ENCODE assay signal across 3 fruit fly cellular contexts in the genomic region with DNA sequence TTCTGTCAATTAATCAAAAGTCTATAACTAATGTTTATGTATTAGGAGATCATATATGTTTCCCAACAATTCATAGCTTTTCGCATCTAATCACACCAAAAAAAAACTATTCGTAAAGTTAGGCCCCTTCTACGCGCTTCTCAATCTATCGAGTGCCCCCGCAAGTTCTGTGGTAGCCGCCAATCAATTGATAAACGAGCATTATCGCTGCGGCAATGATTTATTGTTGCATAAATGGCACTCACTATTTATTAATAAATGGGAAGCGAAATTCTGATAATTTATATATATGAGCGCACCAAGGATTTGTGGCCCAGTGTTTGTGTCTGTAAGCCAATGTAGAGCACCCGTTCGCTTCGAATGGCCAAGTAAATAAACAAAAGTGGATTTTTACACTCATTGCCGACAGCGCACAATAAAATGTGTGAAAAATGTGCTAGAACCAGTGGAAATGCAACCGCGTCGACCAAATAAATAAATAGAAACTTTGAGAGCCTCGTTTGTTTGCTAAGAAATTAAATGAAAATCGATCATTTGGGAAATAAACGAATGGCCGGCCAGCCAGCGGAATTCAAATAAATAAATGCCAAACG.
TF ChIP-seq lines count a peak whose summit lies in the region.

No protein-coding gene starts in this region.

- TF ChIP-seq CTCF in whole organism, embryonic (GFP tag; optimal IDR thresholded peaks at IDR 0.05; lab: Kevin White, UChicago): no peak

TF ChIP-seq in whole organism, adult, 20 proteins besides CTCF, POLR2A, EP300 and RAD21:
- TF ChIP-seq kay (GFP tag; lab: Kevin White, UChicago; ENCODE audit: borderline replicate concordance) (peak; percentile 72), cnc (optimal IDR thresholded peaks at IDR 0.05; lab: Kevin White, UChicago) (no peak), cic (GFP tag; optimal IDR thresholded peaks at IDR 0.05; lab: Kevin White, UChicago) (peak; percentile 52)

TF ChIP-seq in whole organism, embryonic, 481 proteins besides CTCF, POLR2A, EP300 and RAD21 (continues in another document):
- TF ChIP-seq CG3065 (GFP tag; optimal IDR thresholded peaks at IDR 0.05; lab: Kevin White, UChicago) (no peak), Med (GFP tag; lab: Kevin White, UChicago) (peak; percentile 36), CG10959 (GFP tag; IDR thresholded peaks at IDR 0.05; lab: Robert Waterston, UW) (no peak), CG30431 (GFP tag; optimal IDR thresholded peaks at IDR 0.05; lab: Kevin White, UChicago) (no peak), insv (GFP tag; optimal IDR thresholded peaks at IDR 0.05; lab: Kevin White, UChicago) (no peak), fd64A (GFP tag; optimal IDR thresholded peaks at IDR 0.05; lab: Kevin White, UChicago) (peak; percentile 67), Hey (tag; optimal IDR thresholded peaks at IDR 0.05; lab: Kevin White, UChicago) (no peak), grau (tag; optimal IDR thresholded peaks at IDR 0.05; lab: Kevin White, UChicago) (no peak), Asciz (GFP tag; optimal IDR thresholded peaks at IDR 0.05; lab: Kevin White, UChicago) (no peak), CG12219 (GFP tag; optimal IDR thresholded peaks at IDR 0.05; lab: Kevin White, UChicago) (no peak), nom (GFP tag; optimal IDR thresholded peaks at IDR 0.05; lab: Kevin White, UChicago) (no peak), h (optimal IDR thresholded peaks at IDR 0.05; lab: Kevin White, UChicago) (no peak), lmd (GFP tag; IDR thresholded peaks at IDR 0.05; lab: Robert Waterston, UW) (no peak), CG11504 (tag; optimal IDR thresholded peaks at IDR 0.05; lab: Kevin White, UChicago) (no peak), sug (tag; optimal IDR thresholded peaks at IDR 0.05; lab: Kevin White, UChicago) (peak; percentile 42), D19B (GFP tag; optimal IDR thresholded peaks at IDR 0.05; lab: Kevin White, UChicago) (no peak), chm (GFP tag; IDR thresholded peaks at IDR 0.05; lab: Robert Waterston, UW) (no peak), CG12942 (GFP tag; optimal IDR thresholded peaks at IDR 0.05; lab: Kevin White, UChicago) (no peak), Sry-δ (GFP tag; optimal IDR thresholded peaks at IDR 0.05; lab: Kevin White, UChicago) (no peak), CG31441 (GFP tag; IDR thresholded peaks at IDR 0.05; lab: Robert Waterston, UW) (no peak), pho (GFP tag; optimal IDR thresholded peaks at IDR 0.05; lab: Kevin White, UChicago) (no peak), amos (GFP tag; IDR thresholded peaks at IDR 0.05; lab: Robert Waterston, UW; ENCODE audit: partially characterized antibody) (no peak), crol (GFP tag; IDR thresholded peaks at IDR 0.05; lab: Robert Waterston, UW) (no peak), CG34224 (GFP tag; IDR thresholded peaks at IDR 0.05; lab: Robert Waterston, UW; ENCODE audit: partially characterized antibody) (no peak), Mad (GFP tag; optimal IDR thresholded peaks at IDR 0.05; lab: Kevin White, UChicago) (no peak), salm (tag; optimal IDR thresholded peaks at IDR 0.05; lab: Kevin White, UChicago) (peak; percentile 36), Nf-YC (tag; optimal IDR thresholded peaks at IDR 0.05; lab: Kevin White, UChicago) (no peak), pb (GFP tag; optimal IDR thresholded peaks at IDR 0.05; lab: Kevin White, UChicago) (no peak), CG1647 (GFP tag; optimal IDR thresholded peaks at IDR 0.05; lab: Kevin White, UChicago) (no peak), CkIIα-i1 (GFP tag; IDR thresholded peaks at IDR 0.05; lab: Robert Waterston, UW) (no peak), CG17385 (GFP tag; optimal IDR thresholded peaks at IDR 0.05; lab: Kevin White, UChicago) (peak; percentile 9), row (GFP tag; IDR thresholded peaks at IDR 0.05; lab: Robert Waterston, UW) (no peak), CG17568 (GFP tag; optimal IDR thresholded peaks at IDR 0.05; lab: Kevin White, UChicago) (peak; percentile 20), CG12155 (GFP tag; optimal IDR thresholded peaks at IDR 0.05; lab: Kevin White, UChicago) (no peak), CG14860 (GFP tag; IDR thresholded peaks at IDR 0.05; lab: Robert Waterston, UW; ENCODE audit: partially characterized antibody) (no peak), Neu2 (GFP tag; optimal IDR thresholded peaks at IDR 0.05; lab: Kevin White, UChicago; ENCODE audit: borderline replicate concordance) (no peak), CG8281 (tag; optimal IDR thresholded peaks at IDR 0.05; lab: Kevin White, UChicago) (no peak), tap (tag; optimal IDR thresholded peaks at IDR 0.05; lab: Kevin White, UChicago) (no peak), psq (GFP tag; optimal IDR thresholded peaks at IDR 0.05; lab: Kevin White, UChicago) (no peak), CG17328 (GFP tag; IDR thresholded peaks at IDR 0.05; lab: Robert Waterston, UW) (no peak), Aef1 (GFP tag; IDR thresholded peaks at IDR 0.05; lab: Robert Waterston, UW) (no peak), CG7372 (GFP tag; IDR thresholded peaks at IDR 0.05; lab: Robert Waterston, UW) (no peak), CG30403 (GFP tag; optimal IDR thresholded peaks at IDR 0.05; lab: Kevin White, UChicago) (no peak)

TF ChIP-seq in whole organism, prepupa, 60 proteins besides CTCF, POLR2A, EP300 and RAD21:
- TF ChIP-seq eg (GFP tag; IDR thresholded peaks at IDR 0.05; lab: Robert Waterston, UW) (no peak), CG4318 (GFP tag; optimal IDR thresholded peaks at IDR 0.05; lab: Kevin White, UChicago) (no peak), fkh (GFP tag; optimal IDR thresholded peaks at IDR 0.05; lab: Kevin White, UChicago) (peak; percentile 73), Hr4 (GFP tag; optimal IDR thresholded peaks at IDR 0.05; lab: Kevin White, UChicago) (no peak), CG3919 (GFP tag; optimal IDR thresholded peaks at IDR 0.05; lab: Kevin White, UChicago) (no peak), CG8319 (GFP tag; optimal IDR thresholded peaks at IDR 0.05; lab: Kevin White, UChicago) (no peak), CG10631 (GFP tag; optimal IDR thresholded peaks at IDR 0.05; lab: Kevin White, UChicago) (no peak), Eip78C (GFP tag; lab: Kevin White, UChicago) (peak; percentile 56), fd59A (GFP tag; optimal IDR thresholded peaks at IDR 0.05; lab: Kevin White, UChicago) (no peak), Ets21C (GFP tag; optimal IDR thresholded peaks at IDR 0.05; lab: Kevin White, UChicago) (no peak), CG6276 (GFP tag; optimal IDR thresholded peaks at IDR 0.05; lab: Kevin White, UChicago) (no peak)
